Worm (Caenorhabditis elegans) whole organism, early embryonic: ENCODE results near the gene K12D12.4.

ENCODE experiments used
- B0310.2 ChIP-seq: sonication (generic microtip); optimal IDR thresholded peaks from 2 replicates; lab custom pipeline; 2016; ENCODE audit warnings: mild to moderate bottlenecking, missing genetic modification characterization, missing compliant biosample characterization
- F13C5.2 ChIP-seq: sonication (generic microtip); optimal IDR thresholded peaks from 2 replicates; lab custom pipeline; 2017; ENCODE audit warnings: mild to moderate bottlenecking, missing genetic modification characterization, inconsistent platforms, missing compliant biosample characterization
- aly-1 ChIP-seq: sonication (generic microtip); optimal IDR thresholded peaks from 2 replicates; lab custom pipeline; 2016; ENCODE audit warnings: missing genetic modification characterization, missing compliant biosample characterization
- ama-1 ChIP-seq: fragments of 150-350 bp; optimal IDR thresholded peaks from 2 replicates; lab custom pipeline; 2014
- ceh-13 ChIP-seq: fragments of 200-800 bp; sonication (Bioruptor generic); optimal IDR thresholded peaks from 2 replicates; lab custom pipeline; 2018; ENCODE audit warnings: mild to moderate bottlenecking, missing genetic modification characterization, missing compliant biosample characterization
- flt-1 ChIP-seq: fragments of 200-800 bp; sonication (Bioruptor generic); IDR thresholded peaks from 2 replicates; pipeline ENCODE4 v1.3.6; 2022; ENCODE audit warnings: missing genetic modification characterization, missing compliant biosample characterization
- hmbx-1 ChIP-seq: sonication (generic microtip); optimal IDR thresholded peaks from 2 replicates; lab custom pipeline; 2016; ENCODE audit warnings: mild to moderate bottlenecking, missing genetic modification characterization, missing compliant biosample characterization
- hmg-4 ChIP-seq: fragments of 200-800 bp; sonication (Bioruptor generic); optimal IDR thresholded peaks from 2 replicates; lab custom pipeline; 2018; ENCODE audit warnings: mild to moderate bottlenecking, missing genetic modification characterization, missing compliant biosample characterization
- hnd-1 ChIP-seq: sonication (generic microtip); optimal IDR thresholded peaks from 2 replicates; lab custom pipeline; 2016; ENCODE audit warnings: missing genetic modification characterization, missing compliant biosample characterization
- pes-1 ChIP-seq: fragments of 200-800 bp; sonication (Bioruptor generic); IDR thresholded peaks from 2 replicates; pipeline ENCODE4 v1.3.6; 2022; ENCODE audit warnings: missing genetic modification reagents, missing genetic modification characterization, missing compliant biosample characterization
- tbx-37 ChIP-seq: fragments of 200-800 bp; sonication (Bioruptor generic); conservative IDR thresholded peaks from 2 replicates; pipeline ENCODE4 v1.3.6; 2022; ENCODE audit warnings: missing genetic modification reagents, missing genetic modification characterization, missing compliant biosample characterization

ce11 chrII:11854749-11855148, 10.8 kb downstream of the K12D12.4 start:
- TF ChIP-seq hmg-4 (GFP tag; lab: Kevin White, UChicago) (no peak), ama-1 (no peak), flt-1 (no peak), ceh-13 (GFP tag; lab: Kevin White, UChicago) (no peak), pes-1 (GFP tag; lab: Robert Waterston, UW) (no peak), hmbx-1 (tag; lab: Kevin White, UChicago) (no peak), tbx-37 (GFP tag; lab: Robert Waterston, UW) (no peak), F13C5.2 (tag; lab: Kevin White, UChicago) (no peak), aly-1 (tag; lab: Kevin White, UChicago) (no peak), B0310.2 (tag; lab: Kevin White, UChicago) (no peak), hnd-1 (no peak)
